Fruit fly (Drosophila melanogaster): ENCODE results near the gene CG6607.

- TF ChIP-seq CG8478 (optimal IDR thresholded peaks at IDR 0.05) (no peak), CTCF (optimal IDR thresholded peaks at IDR 0.05) (no peak)
Measured at dm6 chr3R:24523578-24523977, 4.3 kb upstream of the CG6607 start, which contains the start of gene CG13622.

Data from S2 (cell line).